Fruit fly (Drosophila melanogaster) whole organism, adult: ENCODE results near the gene AOX4.

ENCODE experiments used
- CG12768 ChIP-seq: fragments of 200-800 bp; sonication (Bioruptor generic); optimal IDR thresholded peaks from 2 replicates; lab custom pipeline; 2017; ENCODE audit warnings: missing biosample characterization, missing genetic modification characterization, mild to moderate bottlenecking, moderate library complexity, missing genetic modification reagents
- CG1620 ChIP-seq: fragments of 200-800 bp; sonication (Bioruptor generic); optimal IDR thresholded peaks from 2 replicates; lab custom pipeline; 2016; ENCODE audit warnings: missing biosample characterization, missing genetic modification characterization
- CG7101 ChIP-seq: fragments of 200-800 bp; sonication (Bioruptor generic); optimal IDR thresholded peaks from 2 replicates; lab custom pipeline; 2018; ENCODE audit warnings: missing biosample characterization, mild to moderate bottlenecking, missing genetic modification characterization, moderate library complexity
- Clk ChIP-seq: fragments of 200-800 bp; sonication (Bioruptor generic); optimal IDR thresholded peaks from 2 replicates; lab custom pipeline; 2017; ENCODE audit warnings: missing biosample characterization, missing genetic modification characterization
- Mnt ChIP-seq: fragments of 200-800 bp; sonication (Bioruptor generic); optimal IDR thresholded peaks from 2 replicates; lab custom pipeline; 2016; ENCODE audit warnings: missing biosample characterization, mild to moderate bottlenecking, missing genetic modification characterization
- cnc ChIP-seq, 2 experiments: fragments of >200 bp; optimal IDR thresholded peaks; 2 replicates each; lab custom pipeline; 2017
- kay ChIP-seq: fragments of 200-800 bp; sonication (Bioruptor generic); peaks from one replicate; lab custom pipeline; 2016; ENCODE audit warnings: missing biosample characterization, missing genetic modification characterization, borderline replicate concordance
- ovo ChIP-seq: fragments of 200-800 bp; sonication (Bioruptor generic); optimal IDR thresholded peaks from 2 replicates; lab custom pipeline; 2016; ENCODE audit warnings: missing biosample characterization, missing genetic modification characterization
- tj ChIP-seq: fragments of 200-800 bp; sonication (Bioruptor generic); optimal IDR thresholded peaks from 3 replicates; lab custom pipeline; 2017; ENCODE audit warnings: missing biosample characterization, mild to moderate bottlenecking, missing genetic modification characterization, moderate library complexity
- toe ChIP-seq: fragments of 200-800 bp; sonication (Bioruptor generic); optimal IDR thresholded peaks from 2 replicates; lab custom pipeline; 2016; ENCODE audit warnings: missing biosample characterization, missing genetic modification characterization

dm6 chr3R:15587491-15587890, 34.9 kb upstream of the AOX4 start:
- TF ChIP-seq CG12768 (GFP tag; lab: Kevin White, UChicago) (no peak), CG7101 (tag; lab: Kevin White, UChicago) (no peak), Mnt (no peak), tj (GFP tag; lab: Kevin White, UChicago) (no peak), ovo (GFP tag; lab: Kevin White, UChicago) (no peak), cnc (optimal IDR thresholded peaks at IDR 0.05; lab: Kevin White, UChicago) (no peak), kay (no peak), toe (GFP tag; lab: Kevin White, UChicago) (no peak), Clk (no peak), CG1620 (GFP tag; lab: Kevin White, UChicago) (no peak)
